Worm (Caenorhabditis elegans) whole organism, L2 larva: Measurements from ENCODE around the gene ptrn-1.

Experiments used
- C34F6.9 ChIP-seq: fragments of 150-350 bp; optimal IDR thresholded peaks from 2 replicates; lab custom pipeline; 2014; ENCODE audit warnings: missing biosample characterization, missing genetic modification characterization
- F13H6.1 ChIP-seq: sonication (generic microtip); optimal IDR thresholded peaks from 2 replicates; lab custom pipeline; 2016; ENCODE audit warnings: missing genetic modification characterization, missing compliant biosample characterization
- R02D3.7 ChIP-seq: fragments of 150-350 bp; optimal IDR thresholded peaks from 2 replicates; lab custom pipeline; 2014; ENCODE audit warnings: missing biosample characterization, missing genetic modification characterization
- Y55F3AM.14 ChIP-seq: fragments of 200-800 bp; sonication (Bioruptor generic); optimal IDR thresholded peaks from 2 replicates; lab custom pipeline; 2018; ENCODE audit warnings: mild to moderate bottlenecking, missing genetic modification characterization, missing compliant biosample characterization
- ZK546.5 ChIP-seq: sonication (generic microtip); optimal IDR thresholded peaks from 2 replicates; lab custom pipeline; 2017; ENCODE audit warnings: missing biosample characterization, missing genetic modification characterization
- alr-1 ChIP-seq: fragments of 150-350 bp; optimal IDR thresholded peaks from 2 replicates; lab custom pipeline; 2014; ENCODE audit warnings: missing biosample characterization, missing genetic modification characterization
- aly-2 ChIP-seq: fragments of 150-350 bp; optimal IDR thresholded peaks from 2 replicates; lab custom pipeline; 2014; ENCODE audit warnings: missing biosample characterization, missing genetic modification characterization
- ama-1 ChIP-seq: fragments of 150-350 bp; optimal IDR thresholded peaks from 2 replicates; lab custom pipeline; 2018; ENCODE audit warnings: inconsistent platforms
- blmp-1 ChIP-seq: sonication (generic microtip); optimal IDR thresholded peaks from 2 replicates; lab custom pipeline; 2017; ENCODE audit warnings: missing genetic modification characterization, mild to moderate bottlenecking, missing compliant biosample characterization, antibody characterized with exemption, moderate library complexity; ENCODE audit not compliant: insufficient read depth
- ceh-16 ChIP-seq: fragments of 150-350 bp; optimal IDR thresholded peaks from 2 replicates; lab custom pipeline; 2014; ENCODE audit warnings: missing biosample characterization, missing genetic modification characterization
- ceh-82 ChIP-seq: fragments of 150-350 bp; optimal IDR thresholded peaks from 2 replicates; lab custom pipeline; 2014; ENCODE audit warnings: missing biosample characterization, missing genetic modification characterization
- crh-2 ChIP-seq: sonication (generic microtip); optimal IDR thresholded peaks from 2 replicates; lab custom pipeline; 2017; ENCODE audit warnings: missing biosample characterization, missing genetic modification characterization
- dmd-4 ChIP-seq: sonication (generic microtip); optimal IDR thresholded peaks from 2 replicates; lab custom pipeline; 2017; ENCODE audit warnings: missing biosample characterization, missing genetic modification characterization
- egl-27 ChIP-seq: sonication (generic microtip); optimal IDR thresholded peaks from 3 replicates; lab custom pipeline; 2017; ENCODE audit warnings: missing biosample characterization, missing genetic modification reagents, missing genetic modification characterization
- elt-1 ChIP-seq: fragments of 150-350 bp; optimal IDR thresholded peaks from 2 replicates; lab custom pipeline; 2014; ENCODE audit warnings: missing biosample characterization, missing genetic modification characterization
- elt-3 ChIP-seq: sonication (generic microtip); optimal IDR thresholded peaks from 2 replicates; lab custom pipeline; 2017; ENCODE audit warnings: missing biosample characterization, missing genetic modification characterization
- fos-1 ChIP-seq: fragments of 150-350 bp; optimal IDR thresholded peaks from 2 replicates; lab custom pipeline; 2014; ENCODE audit warnings: missing biosample characterization, missing genetic modification characterization
- gmeb-1 ChIP-seq: fragments of 150-350 bp; optimal IDR thresholded peaks from 2 replicates; lab custom pipeline; 2014; ENCODE audit warnings: missing biosample characterization, missing genetic modification characterization
- lin-11 ChIP-seq: fragments of 150-350 bp; sonication (generic microtip); optimal IDR thresholded peaks from 2 replicates; lab custom pipeline; 2014; ENCODE audit warnings: missing biosample characterization, missing genetic modification characterization, inconsistent platforms, mixed read lengths
- lin-13 ChIP-seq: fragments of 150-350 bp; optimal IDR thresholded peaks from 2 replicates; lab custom pipeline; 2014; ENCODE audit warnings: missing biosample characterization, missing genetic modification reagents, missing genetic modification characterization
- lin-39 ChIP-seq: fragments of 150-350 bp; optimal IDR thresholded peaks from 2 replicates; lab custom pipeline; 2014; ENCODE audit warnings: missing biosample characterization, missing genetic modification reagents, missing genetic modification characterization
- lsy-2 ChIP-seq, 2 experiments: fragments of 150-350 bp in 1 of 2; sonication (generic microtip) in 1 of 2; optimal IDR thresholded peaks; 2 replicates each; lab custom pipeline; 2014 to 2017; ENCODE audit warnings: missing biosample characterization in 2 of 2, missing genetic modification characterization in 2 of 2
- mab-5 ChIP-seq: fragments of 150-350 bp; optimal IDR thresholded peaks from 2 replicates; lab custom pipeline; 2014; ENCODE audit warnings: missing biosample characterization, missing genetic modification characterization
- mbf-1 ChIP-seq: sonication (generic microtip); optimal IDR thresholded peaks from 2 replicates; lab custom pipeline; 2017; ENCODE audit warnings: missing biosample characterization, missing genetic modification characterization
- mdl-1 ChIP-seq, 2 experiments: fragments of 150-350 bp in 1 of 2; sonication (generic microtip) in 1 of 2; optimal IDR thresholded peaks; 2 replicates each; lab custom pipeline; 2017; ENCODE audit warnings: missing biosample characterization in 2 of 2, missing genetic modification characterization in 2 of 2
- nhr-10 ChIP-seq: sonication (generic microtip); optimal IDR thresholded peaks from 2 replicates; lab custom pipeline; 2017; ENCODE audit warnings: missing biosample characterization, missing genetic modification characterization
- nhr-11 ChIP-seq: fragments of 150-350 bp; optimal IDR thresholded peaks from 2 replicates; lab custom pipeline; 2014; ENCODE audit warnings: missing biosample characterization, missing genetic modification characterization
- nhr-12 ChIP-seq: fragments of 150-350 bp; optimal IDR thresholded peaks from 2 replicates; lab custom pipeline; 2014; ENCODE audit warnings: missing biosample characterization, missing genetic modification characterization
- nhr-129 ChIP-seq: fragments of 150-350 bp; optimal IDR thresholded peaks from 2 replicates; lab custom pipeline; 2014; ENCODE audit warnings: missing biosample characterization, missing genetic modification characterization
- nhr-21 ChIP-seq: fragments of 150-350 bp; optimal IDR thresholded peaks from 2 replicates; lab custom pipeline; 2014; ENCODE audit warnings: missing biosample characterization, missing genetic modification characterization
- nhr-23 ChIP-seq: fragments of 150-350 bp; optimal IDR thresholded peaks from 2 replicates; lab custom pipeline; 2014; ENCODE audit warnings: missing biosample characterization, missing genetic modification reagents, missing genetic modification characterization
- nhr-237 ChIP-seq: fragments of 150-350 bp; optimal IDR thresholded peaks from 2 replicates; lab custom pipeline; 2014; ENCODE audit warnings: missing biosample characterization, missing genetic modification characterization
- nhr-25 ChIP-seq: fragments of 150-350 bp; sonication (generic microtip); optimal IDR thresholded peaks from 3 replicates; lab custom pipeline; 2014; ENCODE audit warnings: missing biosample characterization, missing genetic modification characterization
- nhr-6 ChIP-seq: fragments of 150-350 bp; optimal IDR thresholded peaks from 2 replicates; lab custom pipeline; 2014; ENCODE audit warnings: missing biosample characterization, missing genetic modification characterization
- nhr-77 ChIP-seq: fragments of 150-350 bp; optimal IDR thresholded peaks from 2 replicates; lab custom pipeline; 2014; ENCODE audit warnings: missing biosample characterization, missing genetic modification characterization
- peb-1 ChIP-seq: fragments of 150-350 bp; optimal IDR thresholded peaks from 2 replicates; lab custom pipeline; 2014; ENCODE audit warnings: missing biosample characterization, missing genetic modification characterization
- sem-4 ChIP-seq: fragments of 150-350 bp; optimal IDR thresholded peaks from 2 replicates; lab custom pipeline; 2014; ENCODE audit warnings: missing biosample characterization, missing genetic modification reagents, missing genetic modification characterization
- skn-1 ChIP-seq: sonication (generic microtip); optimal IDR thresholded peaks from 2 replicates; lab custom pipeline; 2017; ENCODE audit warnings: missing biosample characterization, missing genetic modification characterization
- sma-3 ChIP-seq: sonication (generic microtip); optimal IDR thresholded peaks from 2 replicates; lab custom pipeline; 2016; ENCODE audit warnings: missing genetic modification reagents, missing genetic modification characterization, missing compliant biosample characterization
- sma-9 ChIP-seq, 2 experiments: fragments of 150-350 bp in 1 of 2; sonication (generic microtip) in 1 of 2; optimal IDR thresholded peaks; 2 replicates each; lab custom pipeline; 2014 to 2016; ENCODE audit warnings: missing genetic modification characterization in 2 of 2, mild to moderate bottlenecking in 1 of 2, missing biosample characterization in 1 of 2, missing compliant biosample characterization in 1 of 2, missing genetic modification reagents in 1 of 2, moderate library complexity in 1 of 2
- snpc-4 ChIP-seq: fragments of 150-350 bp; optimal IDR thresholded peaks from 2 replicates; lab custom pipeline; 2014; ENCODE audit warnings: missing biosample characterization, missing genetic modification characterization
- unc-39 ChIP-seq: fragments of 150-350 bp; optimal IDR thresholded peaks from 2 replicates; lab custom pipeline; 2014; ENCODE audit warnings: missing biosample characterization, missing genetic modification characterization
- unc-55 ChIP-seq: fragments of 150-350 bp; sonication (generic microtip); optimal IDR thresholded peaks from 3 replicates; lab custom pipeline; 2014; ENCODE audit warnings: missing biosample characterization, missing genetic modification reagents, missing genetic modification characterization
- unc-62 ChIP-seq: fragments of 150-350 bp; optimal IDR thresholded peaks from 2 replicates; lab custom pipeline; 2014; ENCODE audit warnings: missing biosample characterization, missing genetic modification reagents, missing genetic modification characterization
- zag-1 ChIP-seq: fragments of 150-350 bp; optimal IDR thresholded peaks from 2 replicates; lab custom pipeline; 2014; ENCODE audit warnings: missing biosample characterization, missing genetic modification characterization
- ztf-1 ChIP-seq: fragments of 200-800 bp; sonication (Bioruptor generic); conservative IDR thresholded peaks from 2 replicates; pipeline ENCODE4 v1.3.6; 2022; ENCODE audit warnings: missing genetic modification characterization, missing compliant biosample characterization
- ztf-11 ChIP-seq: sonication (generic microtip); optimal IDR thresholded peaks from 2 replicates; lab custom pipeline; 2017; ENCODE audit warnings: missing biosample characterization, missing genetic modification characterization
- ztf-4 ChIP-seq: fragments of 150-350 bp; optimal IDR thresholded peaks from 2 replicates; lab custom pipeline; 2014; ENCODE audit warnings: missing biosample characterization, missing genetic modification characterization

ptrn-1 gene

ce11 chrX:17030169-17030914 is at the start of gene ptrn-1:
Gene ptrn-1 (minus strand): TSS chrX:17030219.
- TF ChIP-seq lin-13 (GFP tag; lab: Kevin White, UChicago): peak; percentile 72
- peak; percentile 34 for TF ChIP-seq mab-5 (tag; lab: Kevin White, UChicago)
- peak; percentile 86 for TF ChIP-seq F13H6.1 (tag; lab: Kevin White, UChicago)
- peak in 1 of 2 experiments; percentile 1 for TF ChIP-seq mdl-1 (tag; optimal IDR thresholded peaks at IDR 0.05; lab: Kevin White, UChicago)
- TF ChIP-seq sma-9 (GFP tag; optimal IDR thresholded peaks at IDR 0.05; lab: Kevin White, UChicago): peak; percentile 66
- TF ChIP-seq sma-9 (tag; optimal IDR thresholded peaks at IDR 0.05; lab: Kevin White, UChicago): no peak
- peak; percentile 76 for TF ChIP-seq unc-55 (GFP tag; lab: Kevin White, UChicago)
- TF ChIP-seq unc-62: no peak
- no peak for TF ChIP-seq nhr-10 (tag; lab: Kevin White, UChicago)
- no peak for TF ChIP-seq elt-3 (tag; lab: Kevin White, UChicago)
- TF ChIP-seq ZK546.5 (tag; lab: Kevin White, UChicago): no peak
- TF ChIP-seq lin-39 (tag; lab: Kevin White, UChicago): no peak
- TF ChIP-seq nhr-11: no peak
- no peak for TF ChIP-seq nhr-12
- no peak for TF ChIP-seq elt-1 (tag; lab: Kevin White, UChicago)
- TF ChIP-seq ztf-4 (tag; lab: Kevin White, UChicago): peak; percentile 9
- no peak for TF ChIP-seq sma-3 (GFP tag; lab: Kevin White, UChicago)
- peak; percentile 85 for TF ChIP-seq nhr-129 (tag; lab: Kevin White, UChicago)
- TF ChIP-seq peb-1 (tag; lab: Kevin White, UChicago): no peak
- TF ChIP-seq ztf-1 (GFP tag; lab: Robert Waterston, UW): no peak
- peak; percentile 49 for TF ChIP-seq zag-1 (tag; lab: Kevin White, UChicago)
- TF ChIP-seq ceh-82: no peak
- TF ChIP-seq unc-39: no peak
- TF ChIP-seq nhr-237 (tag; lab: Kevin White, UChicago): no peak
- no peak for TF ChIP-seq sem-4 (tag; lab: Kevin White, UChicago)
- no peak for TF ChIP-seq dmd-4 (tag; lab: Kevin White, UChicago)
- TF ChIP-seq mbf-1 (tag; lab: Kevin White, UChicago): no peak
- TF ChIP-seq nhr-25: peak; percentile 47
- peak; percentile 7 for TF ChIP-seq gmeb-1 (tag; lab: Kevin White, UChicago)
- peak; percentile 20 to 46 for TF ChIP-seq lsy-2 (tag; optimal IDR thresholded peaks at IDR 0.05; lab: Kevin White, UChicago)
- TF ChIP-seq skn-1: no peak
- no peak for TF ChIP-seq R02D3.7 (tag; lab: Kevin White, UChicago)
- no peak for TF ChIP-seq ztf-11 (tag; lab: Kevin White, UChicago)
- peak; percentile 48 for TF ChIP-seq nhr-21 (tag; lab: Kevin White, UChicago)
- no peak for TF ChIP-seq ama-1
- TF ChIP-seq nhr-23 (tag; lab: Kevin White, UChicago): no peak
- no peak for TF ChIP-seq alr-1 (tag; lab: Kevin White, UChicago)
- no peak for TF ChIP-seq nhr-77 (tag; lab: Kevin White, UChicago)
- TF ChIP-seq Y55F3AM.14 (GFP tag; lab: Kevin White, UChicago): peak; percentile 82
- peak; percentile 85 for TF ChIP-seq blmp-1 (tag; lab: Kevin White, UChicago)
- no peak for TF ChIP-seq snpc-4
- TF ChIP-seq fos-1 (tag; lab: Kevin White, UChicago): peak; percentile 73
- TF ChIP-seq egl-27 (tag; lab: Kevin White, UChicago): peak; percentile 39
- TF ChIP-seq ceh-16 (tag; lab: Kevin White, UChicago): peak; percentile 65
- no peak for TF ChIP-seq aly-2
- TF ChIP-seq nhr-6: no peak
- TF ChIP-seq crh-2 (tag; lab: Kevin White, UChicago): peak; percentile 67
- TF ChIP-seq C34F6.9 (tag; lab: Kevin White, UChicago): peak; percentile 50
- peak; percentile 53 for TF ChIP-seq lin-11 (tag; lab: Kevin White, UChicago)
